Worm (Caenorhabditis elegans): ENCODE results near the gene srz-60.

DNA sequence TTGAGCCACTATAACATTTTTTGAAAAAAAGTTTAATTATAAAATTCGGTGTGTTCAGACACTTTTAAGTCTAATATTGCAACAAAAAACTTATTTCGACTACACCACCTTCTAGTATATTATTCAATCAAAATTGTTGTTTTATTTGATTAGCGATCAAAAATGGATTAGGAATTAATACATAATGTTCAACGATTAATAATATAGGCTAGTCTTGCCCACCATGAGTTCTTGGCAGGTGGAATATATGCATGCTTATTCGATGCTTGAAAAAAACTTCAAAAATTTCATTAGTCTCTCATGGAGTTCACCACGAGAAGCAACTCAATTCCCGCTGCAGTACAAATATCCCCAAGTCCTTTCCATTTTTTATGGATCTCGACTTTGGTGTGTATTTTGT, 7.3 kb downstream of the srz-60 start, which contains the start of gene srz-32:
- TF ChIP-seq irx-1 (tag; optimal IDR thresholded peaks at IDR 0.05) (no peak), unc-130 (tag; optimal IDR thresholded peaks at IDR 0.05) (no peak), C16A3.4 (tag; optimal IDR thresholded peaks at IDR 0.05) (no peak), mdl-1 (tag; optimal IDR thresholded peaks at IDR 0.05) (no peak), lin-39 (tag; optimal IDR thresholded peaks at IDR 0.05) (no peak)
